Worm (Caenorhabditis elegans): ENCODE measurements around the gene symk-1.
A peak's percentile ranks its signal among the peaks of the same experiment; 100 is the strongest.
"Not testable (repeated sequence)": the region's sequence is repeated elsewhere in the genome, so short reads cannot be mapped to it uniquely, and the experiment has no call there.

symk-1 gene

ce11 chrV:8552460-8552859, 17.7 kb upstream of the symk-1 start, which contains the start of gene acr-15:
acr-15 (plus strand) TSS chrV:8552695.
- TF ChIP-seq unc-39 (tag; optimal IDR thresholded peaks at IDR 0.05), result no peak
- no peak for TF ChIP-seq M03D4.4 (tag; optimal IDR thresholded peaks at IDR 0.05)
- no peak for TF ChIP-seq mls-2 (tag; optimal IDR thresholded peaks at IDR 0.05)
- TF ChIP-seq tbx-8 (GFP tag; optimal IDR thresholded peaks at IDR 0.05), result no peak
- TF ChIP-seq hlh-1 (tag; optimal IDR thresholded peaks at IDR 0.05), result peak; percentile 56
- TF ChIP-seq mab-5 (tag; optimal IDR thresholded peaks at IDR 0.05), result no peak
- no peak for TF ChIP-seq ces-1 (GFP tag; optimal IDR thresholded peaks at IDR 0.05)

- TF ChIP-seq elt-3 (tag; optimal IDR thresholded peaks at IDR 0.05) (no peak), nhr-237 (tag; optimal IDR thresholded peaks at IDR 0.05) (no peak), nhr-12 (tag; optimal IDR thresholded peaks at IDR 0.05) (no peak), mab-5 (tag; optimal IDR thresholded peaks at IDR 0.05) (no peak), lin-32 (GFP tag; optimal IDR thresholded peaks at IDR 0.05) (no peak), lsy-2 (tag; optimal IDR thresholded peaks at IDR 0.05) (no peak), snpc-4 (tag; optimal IDR thresholded peaks at IDR 0.05) (no peak), unc-120 (tag; optimal IDR thresholded peaks at IDR 0.05; ENCODE audit: poor library complexity, severe bottlenecking) (no peak), nhr-76 (tag; optimal IDR thresholded peaks at IDR 0.05) (no peak), zip-8 (tag; optimal IDR thresholded peaks at IDR 0.05) (no peak), pha-4 (tag; optimal IDR thresholded peaks at IDR 0.05) (no peak), nhr-2 (tag; optimal IDR thresholded peaks at IDR 0.05) (no peak)
Measured at ce11 chrV:8555955-8556354, 14.2 kb upstream of the symk-1 start.

- TF ChIP-seq unc-120 (tag; optimal IDR thresholded peaks at IDR 0.05; ENCODE audit: poor library complexity, severe bottlenecking), result no peak
- TF ChIP-seq unc-39 (tag; optimal IDR thresholded peaks at IDR 0.05), result no peak
- no peak for TF ChIP-seq sem-2 (GFP tag; optimal IDR thresholded peaks at IDR 0.05)
- TF ChIP-seq M03D4.4 (tag; optimal IDR thresholded peaks at IDR 0.05), result no peak
- no peak for TF ChIP-seq nhr-237 (tag; optimal IDR thresholded peaks at IDR 0.05)
- TF ChIP-seq mab-5 (tag; optimal IDR thresholded peaks at IDR 0.05), result no peak
- no peak for TF ChIP-seq lsy-2 (tag; optimal IDR thresholded peaks at IDR 0.05)
- no peak for TF ChIP-seq tbx-8 (GFP tag; optimal IDR thresholded peaks at IDR 0.05)
- TF ChIP-seq pha-4 (tag; optimal IDR thresholded peaks at IDR 0.05), result no peak
- no peak for TF ChIP-seq nhr-12 (tag; optimal IDR thresholded peaks at IDR 0.05)
- TF ChIP-seq bed-3 (GFP tag; optimal IDR thresholded peaks at IDR 0.05), result no peak
- no peak for TF ChIP-seq blmp-1 (tag; optimal IDR thresholded peaks at IDR 0.05)
- TF ChIP-seq nhr-2 (tag; optimal IDR thresholded peaks at IDR 0.05), result no peak
Measured at ce11 chrV:8560916-8561315, 9.2 kb upstream of the symk-1 start, which contains the start of gene acr-16. acr-16 (plus strand) TSS chrV:8561216.

ce11 chrV:8565075-8565474, 5.0 kb upstream of the symk-1 start, which contains the start of gene F25G6.8:
F25G6.8 (minus strand) TSS chrV:8565175.
- no peak for TF ChIP-seq nhr-12 (tag; optimal IDR thresholded peaks at IDR 0.05)
- TF ChIP-seq nhr-237 (tag; optimal IDR thresholded peaks at IDR 0.05), result no peak
- no peak for TF ChIP-seq ham-2 (GFP tag; optimal IDR thresholded peaks at IDR 0.05)
- no peak for TF ChIP-seq unc-39 (tag; optimal IDR thresholded peaks at IDR 0.05)
- TF ChIP-seq sptf-1 (tag; optimal IDR thresholded peaks at IDR 0.05), result no peak
- no peak for TF ChIP-seq unc-120 (tag; optimal IDR thresholded peaks at IDR 0.05; ENCODE audit: poor library complexity, severe bottlenecking)
- TF ChIP-seq mep-1 (tag; optimal IDR thresholded peaks at IDR 0.05), result no peak
- no peak for TF ChIP-seq nhr-76 (tag; optimal IDR thresholded peaks at IDR 0.05)
- no peak for TF ChIP-seq pha-4 (tag; optimal IDR thresholded peaks at IDR 0.05)
- TF ChIP-seq bed-3 (GFP tag; optimal IDR thresholded peaks at IDR 0.05), result no peak
- no peak for TF ChIP-seq sem-2 (GFP tag; optimal IDR thresholded peaks at IDR 0.05)
- no peak for TF ChIP-seq mab-5 (tag; optimal IDR thresholded peaks at IDR 0.05)
- no peak for TF ChIP-seq blmp-1 (tag; optimal IDR thresholded peaks at IDR 0.05)
- TF ChIP-seq ces-1 (GFP tag; optimal IDR thresholded peaks at IDR 0.05), result no peak
- no peak for TF ChIP-seq tbx-8 (GFP tag; optimal IDR thresholded peaks at IDR 0.05)
- no peak for TF ChIP-seq nhr-2 (tag; optimal IDR thresholded peaks at IDR 0.05)
- no peak for TF ChIP-seq ztf-11 (tag; optimal IDR thresholded peaks at IDR 0.05)
- no peak for TF ChIP-seq lsy-2 (tag; optimal IDR thresholded peaks at IDR 0.05)

ce11 chrV:8569172-8569571, 939 bp upstream of the symk-1 start:
- TF ChIP-seq hlh-1 (tag; optimal IDR thresholded peaks at IDR 0.05), result no peak
- TF ChIP-seq lin-32 (GFP tag; optimal IDR thresholded peaks at IDR 0.05), result no peak
- TF ChIP-seq nhr-2 (tag; optimal IDR thresholded peaks at IDR 0.05), result no peak
- TF ChIP-seq ceh-83 (GFP tag; optimal IDR thresholded peaks at IDR 0.05), result no peak
- no peak for TF ChIP-seq drap-1 (GFP tag; optimal IDR thresholded peaks at IDR 0.05)
- TF ChIP-seq unc-39 (tag; optimal IDR thresholded peaks at IDR 0.05), result no peak
- TF ChIP-seq nhr-76 (tag; optimal IDR thresholded peaks at IDR 0.05), result no peak

- TF ChIP-seq nhr-76 (tag; optimal IDR thresholded peaks at IDR 0.05); bed-3 (GFP tag; optimal IDR thresholded peaks at IDR 0.05); snpc-4 (tag; optimal IDR thresholded peaks at IDR 0.05): not testable (repeated sequence)
Measured at ce11 chrV:8574762-8575161, 4.7 kb downstream of the symk-1 start, which contains the start of gene F25G6.1. F25G6.1 (plus strand) TSS chrV:8575062.

All from whole organism, mixed stage, embryonic.